Fruit fly (Drosophila melanogaster) S2 (cell line): ENCODE measurements around the gene Or85c.
A peak's percentile ranks its signal among the peaks of the same experiment; 100 is the strongest.

Experiments used
- CG8478 ChIP-seq: fragments of >200 bp; optimal IDR thresholded peaks from 2 replicates; lab custom pipeline; 2018
- CTCF ChIP-seq, 2 experiments: fragments of >200 bp; optimal IDR thresholded peaks; 2 replicates each; lab custom pipeline; 2018

Gene Or85c

dm6 chr3R:8477361-8478007 lies 35.3 kb downstream of the Or85c start, which contains the start of gene CG45263:
Gene CG45263, minus strand, starts transcription at chr3R:8477617.
- TF ChIP-seq CTCF (optimal IDR thresholded peaks at IDR 0.05; lab: Kevin White, UChicago), result no peak
- TF ChIP-seq CG8478 (lab: Kevin White, UChicago), result no peak

- TF ChIP-seq CTCF (optimal IDR thresholded peaks at IDR 0.05; lab: Kevin White, UChicago) (no peak), CG8478 (lab: Kevin White, UChicago) (no peak)
Observed at dm6 chr3R:8470567-8470966, 42.3 kb downstream of the Or85c start.

dm6 chr3R:8469716-8470393 lies 43.0 kb downstream of the Or85c start:
- TF ChIP-seq CTCF (optimal IDR thresholded peaks at IDR 0.05; lab: Kevin White, UChicago) (no peak), CG8478 (lab: Kevin White, UChicago) (no peak)

dm6 chr3R:8467819-8468421 lies 44.9 kb downstream of the Or85c start:
- no peak for TF ChIP-seq CG8478 (lab: Kevin White, UChicago)
- TF ChIP-seq CTCF (optimal IDR thresholded peaks at IDR 0.05; lab: Kevin White, UChicago), result no peak

- TF ChIP-seq CTCF (optimal IDR thresholded peaks at IDR 0.05; lab: Kevin White, UChicago) (peak in 1 of 2 experiments; percentile 20), CG8478 (lab: Kevin White, UChicago) (no peak)
Observed at dm6 chr3R:8463904-8464303, 48.9 kb downstream of the Or85c start.
